Worm (Caenorhabditis elegans) whole organism, L4 larva: ENCODE results near the gene M04D8.4.

Source experiments
- F49E8.2 ChIP-seq: sonication (generic microtip); optimal IDR thresholded peaks from 2 replicates; lab custom pipeline; 2016; ENCODE audit warnings: missing compliant biosample characterization, mild to moderate bottlenecking, missing genetic modification characterization, borderline replicate concordance
- ZK337.2 ChIP-seq: fragments of 200-800 bp; sonication (Bioruptor generic); IDR thresholded peaks from 2 replicates; pipeline ENCODE4 v1.3.6; 2022; ENCODE audit warnings: missing genetic modification reagents, missing genetic modification characterization, missing compliant biosample characterization
- ZK546.5 ChIP-seq, 2 experiments: sonication (generic microtip); optimal IDR thresholded peaks; 2 replicates each; lab custom pipeline; 2017; ENCODE audit warnings: missing biosample characterization in 2 of 2, missing genetic modification characterization in 2 of 2
- ama-1 ChIP-seq: fragments of 150-350 bp; optimal IDR thresholded peaks from 2 replicates; lab custom pipeline; 2014; ENCODE audit warnings: inconsistent platforms, mixed read lengths
- ceh-82 ChIP-seq: sonication (generic microtip); optimal IDR thresholded peaks from 2 replicates; lab custom pipeline; 2017; ENCODE audit warnings: missing biosample characterization, missing genetic modification characterization
- fkh-10 ChIP-seq: fragments of 150-350 bp; optimal IDR thresholded peaks from 2 replicates; lab custom pipeline; 2014; ENCODE audit warnings: missing biosample characterization, missing genetic modification reagents, missing genetic modification characterization
- lin-13 ChIP-seq: fragments of 150-350 bp; optimal IDR thresholded peaks from 2 replicates; lab custom pipeline; 2014; ENCODE audit warnings: missing biosample characterization, missing genetic modification reagents, missing genetic modification characterization
- lin-39 ChIP-seq: fragments of 150-350 bp; optimal IDR thresholded peaks from 2 replicates; lab custom pipeline; 2014; ENCODE audit warnings: missing biosample characterization, missing genetic modification reagents, missing genetic modification characterization
- lsy-2 ChIP-seq, 2 experiments: fragments of 150-350 bp in 1 of 2; sonication (generic microtip) in 1 of 2; optimal IDR thresholded peaks; 2 replicates each; lab custom pipeline; 2014 to 2017; ENCODE audit warnings: missing biosample characterization in 2 of 2, missing genetic modification characterization in 2 of 2
- nhr-10 ChIP-seq: fragments of 150-350 bp; optimal IDR thresholded peaks from 2 replicates; lab custom pipeline; 2014; ENCODE audit warnings: missing biosample characterization, missing genetic modification characterization
- nhr-11 ChIP-seq: fragments of 150-350 bp; optimal IDR thresholded peaks from 2 replicates; lab custom pipeline; 2014; ENCODE audit warnings: missing biosample characterization, missing genetic modification characterization
- saeg-2 ChIP-seq: fragments of 200-800 bp; sonication (Bioruptor generic); IDR thresholded peaks from 2 replicates; pipeline ENCODE4 v1.3.6; 2022; ENCODE audit warnings: missing genetic modification reagents, missing genetic modification characterization, missing compliant biosample characterization
- skn-1 ChIP-seq: fragments of 150-350 bp; optimal IDR thresholded peaks from 2 replicates; lab custom pipeline; 2014; ENCODE audit warnings: missing biosample characterization, missing genetic modification characterization
- snpc-4 ChIP-seq: fragments of 150-350 bp; optimal IDR thresholded peaks from 2 replicates; lab custom pipeline; 2014; ENCODE audit warnings: missing biosample characterization, missing genetic modification characterization

ce11 chrIII:10000428-10000827 lies 30.0 kb downstream of the M04D8.4 start, which contains the start of gene C05B5.2:
- no peak for TF ChIP-seq ama-1 (lab: Kevin White, UChicago)
- no peak for TF ChIP-seq lin-39 (tag; lab: Kevin White, UChicago)
- no peak for TF ChIP-seq F49E8.2 (tag; lab: Kevin White, UChicago)
- TF ChIP-seq nhr-10 (tag; lab: Kevin White, UChicago): no peak
- no peak for TF ChIP-seq ZK337.2
- no peak for TF ChIP-seq skn-1 (tag; lab: Kevin White, UChicago)
- no peak for TF ChIP-seq snpc-4 (tag; lab: Kevin White, UChicago)
- TF ChIP-seq saeg-2 (GFP tag; lab: Robert Waterston, UW): no peak
- TF ChIP-seq lin-13 (GFP tag; lab: Kevin White, UChicago): no peak
- TF ChIP-seq fkh-10 (GFP tag; lab: Kevin White, UChicago): no peak
- no peak for TF ChIP-seq lsy-2 (tag; optimal IDR thresholded peaks at IDR 0.05; lab: Kevin White, UChicago)
- no peak for TF ChIP-seq ceh-82 (tag; lab: Kevin White, UChicago)
- TF ChIP-seq ZK546.5 (tag; optimal IDR thresholded peaks at IDR 0.05; lab: Kevin White, UChicago): no peak
- no peak for TF ChIP-seq nhr-11
